In the genomic region with DNA sequence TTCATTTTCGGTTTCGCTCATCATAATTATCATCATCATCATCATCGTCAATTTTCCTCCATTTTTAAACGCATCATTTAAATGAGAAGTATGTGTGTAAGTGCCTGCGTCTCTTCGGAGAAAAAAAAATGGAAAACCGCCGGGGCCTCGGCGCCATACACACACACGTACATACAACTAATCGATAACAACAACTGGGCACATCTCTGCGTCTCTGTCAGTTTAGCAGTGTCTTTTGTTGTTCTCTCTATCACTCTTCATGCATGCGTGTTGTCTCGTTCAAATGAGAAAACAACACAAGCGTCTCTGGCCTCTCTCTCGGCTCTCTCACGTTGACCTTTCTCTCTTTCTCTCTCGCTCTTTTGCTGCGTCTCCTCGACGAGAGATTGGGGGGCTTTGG, we compare ENCODE assay signal across 1 worm cellular context.
A peak's percentile ranks its signal among the peaks of the same experiment; 100 is the strongest.
TF ChIP-seq lines count a peak whose summit lies in the region.

No protein-coding gene starts in this region.

TF ChIP-seq in whole organism, L1 larva, 84 proteins besides CTCF, POLR2A, EP300 and RAD21 (continued from another document):
- no peak for TF ChIP-seq sup-37 (GFP tag; optimal IDR thresholded peaks at IDR 0.05; lab: Kevin White, UChicago)
- TF ChIP-seq unc-98 (GFP tag; IDR thresholded peaks at IDR 0.05; lab: Robert Waterston, UW), result no peak
- no peak for TF ChIP-seq vab-15 (tag; optimal IDR thresholded peaks at IDR 0.05; lab: Kevin White, UChicago)
- TF ChIP-seq hpl-2 (GFP tag; optimal IDR thresholded peaks at IDR 0.05; lab: Kevin White, UChicago), result peak; percentile 29
- peak; percentile 90 for TF ChIP-seq rnt-1 (tag; optimal IDR thresholded peaks at IDR 0.05; lab: Kevin White, UChicago)
- no peak for TF ChIP-seq fkh-4 (tag; optimal IDR thresholded peaks at IDR 0.05; lab: Kevin White, UChicago; ENCODE audit: borderline replicate concordance)
- TF ChIP-seq nhr-237 (tag; optimal IDR thresholded peaks at IDR 0.05; lab: Kevin White, UChicago), result peak; percentile 62
- peak; percentile 62 for TF ChIP-seq zag-1 (tag; optimal IDR thresholded peaks at IDR 0.05; lab: Kevin White, UChicago)
- no peak for TF ChIP-seq nhr-12 (tag; optimal IDR thresholded peaks at IDR 0.05; lab: Kevin White, UChicago)
- peak in 2 of 6 experiments; percentile 41 to 70 for TF ChIP-seq elt-3 (tag; optimal IDR thresholded peaks at IDR 0.05; lab: Kevin White, UChicago)
- no peak for TF ChIP-seq ztf-11 (tag; optimal IDR thresholded peaks at IDR 0.05; lab: Kevin White, UChicago)
- TF ChIP-seq elt-2 (tag; optimal IDR thresholded peaks at IDR 0.05; lab: Kevin White, UChicago), result peak; percentile 76
- TF ChIP-seq ceh-8 (GFP tag; optimal IDR thresholded peaks at IDR 0.05; lab: Kevin White, UChicago), result peak; percentile 89
- peak; percentile 77 for TF ChIP-seq dsc-1 (tag; optimal IDR thresholded peaks at IDR 0.05; lab: Kevin White, UChicago)
- peak; percentile 47; the same call in 1 of the 2 replicates for TF ChIP-seq ceh-88 (GFP tag; IDR thresholded peaks at IDR 0.05; lab: Robert Waterston, UW)
- no peak for TF ChIP-seq nhr-84 (tag; optimal IDR thresholded peaks at IDR 0.05; lab: Kevin White, UChicago)
- TF ChIP-seq sptf-1 (tag; optimal IDR thresholded peaks at IDR 0.05; lab: Kevin White, UChicago), result no peak
- TF ChIP-seq mep-1 (tag; optimal IDR thresholded peaks at IDR 0.05; lab: Kevin White, UChicago), result peak; percentile 88
- no peak for TF ChIP-seq ceh-63 (GFP tag; optimal IDR thresholded peaks at IDR 0.05; lab: Kevin White, UChicago)
- TF ChIP-seq nhr-47 (tag; optimal IDR thresholded peaks at IDR 0.05; lab: Kevin White, UChicago), result peak; percentile 92
- no peak for TF ChIP-seq unc-62 (GFP tag; optimal IDR thresholded peaks at IDR 0.05; lab: Kevin White, UChicago)
- TF ChIP-seq mdl-1 (tag; optimal IDR thresholded peaks at IDR 0.05; lab: Kevin White, UChicago), result peak in 1 of 2 experiments; percentile 94
- peak; percentile 96 for TF ChIP-seq nhr-85 (tag; lab: Kevin White, UChicago)
- TF ChIP-seq ama-1 (optimal IDR thresholded peaks at IDR 0.05; lab: Kevin White, UChicago), result peak; percentile 21
- peak; percentile 88 for TF ChIP-seq nhr-19 (GFP tag; conservative IDR thresholded peaks at IDR 0.05; lab: Robert Waterston, UW)
- TF ChIP-seq C34B4.2 (tag; optimal IDR thresholded peaks at IDR 0.05; lab: Kevin White, UChicago), result no peak
- TF ChIP-seq irx-1 (tag; optimal IDR thresholded peaks at IDR 0.05; lab: Kevin White, UChicago), result peak; percentile 90
